Fruit fly (Drosophila melanogaster) whole organism, embryonic: ENCODE results near the gene CG1628.

Experiments used
- Aef1 ChIP-seq: fragments of 200-800 bp; sonication (Bioruptor generic); IDR thresholded peaks from 3 replicates; pipeline ENCODE4 v1.3.6; 2022; ENCODE audit warnings: missing biosample characterization, missing genetic modification characterization
- CG10979 ChIP-seq: fragments of 200-800 bp; sonication (Bioruptor generic); optimal IDR thresholded peaks from 2 replicates; lab custom pipeline; 2018; ENCODE audit warnings: missing biosample characterization, mild to moderate bottlenecking, missing genetic modification characterization, moderate library complexity
- CG12219 ChIP-seq: fragments of 200-800 bp; sonication (Bioruptor generic); optimal IDR thresholded peaks from 3 replicates; lab custom pipeline; 2018; ENCODE audit warnings: missing biosample characterization, mild to moderate bottlenecking, missing genetic modification characterization
- CG13287 ChIP-seq: fragments of 200-800 bp; sonication (Bioruptor generic); IDR thresholded peaks from 2 replicates; pipeline ENCODE4 v1.3.6; 2022; ENCODE audit warnings: missing biosample characterization, missing genetic modification characterization; ENCODE audit not compliant: partially characterized antibody
- CG14441 ChIP-seq: fragments of 200-800 bp; sonication (Bioruptor generic); IDR thresholded peaks from 2 replicates; pipeline ENCODE4 v1.3.6; 2022; ENCODE audit warnings: missing biosample characterization, missing genetic modification characterization
- CG14860 ChIP-seq: fragments of 200-800 bp; sonication (Bioruptor generic); IDR thresholded peaks from 3 replicates; pipeline ENCODE4 v1.3.6; 2022; ENCODE audit warnings: missing biosample characterization, missing genetic modification characterization; ENCODE audit not compliant: partially characterized antibody
- CG1603 ChIP-seq: fragments of 200-800 bp; sonication (Bioruptor generic); optimal IDR thresholded peaks from 2 replicates; lab custom pipeline; 2019; ENCODE audit warnings: missing biosample characterization, mild to moderate bottlenecking, missing genetic modification characterization, moderate library complexity
- CG17385 ChIP-seq: fragments of 200-800 bp; sonication (Bioruptor generic); optimal IDR thresholded peaks from 3 replicates; lab custom pipeline; 2018; ENCODE audit warnings: missing biosample characterization, mild to moderate bottlenecking, missing genetic modification characterization
- CG1832 ChIP-seq: fragments of 200-800 bp; sonication (Bioruptor generic); optimal IDR thresholded peaks from 2 replicates; lab custom pipeline; 2017; ENCODE audit warnings: missing biosample characterization, mild to moderate bottlenecking, missing genetic modification characterization, inconsistent platforms
- CG2712 ChIP-seq: fragments of 200-800 bp; optimal IDR thresholded peaks from 3 replicates; lab custom pipeline; 2019; ENCODE audit warnings: missing biosample characterization, mild to moderate bottlenecking, missing genetic modification characterization, moderate library complexity
- CG32532 ChIP-seq: fragments of 200-800 bp; sonication (Bioruptor generic); IDR thresholded peaks from 2 replicates; pipeline ENCODE4 v1.3.6; 2022; ENCODE audit warnings: missing biosample characterization, missing genetic modification characterization
- CG3281 ChIP-seq: fragments of 200-800 bp; sonication (Bioruptor generic); optimal IDR thresholded peaks from 3 replicates; lab custom pipeline; 2017; ENCODE audit warnings: missing biosample characterization, mild to moderate bottlenecking, missing genetic modification characterization
- CG34376 ChIP-seq: fragments of 200-800 bp; sonication (Bioruptor generic); optimal IDR thresholded peaks from 2 replicates; lab custom pipeline; 2018; ENCODE audit warnings: missing biosample characterization, mild to moderate bottlenecking, missing genetic modification characterization
- CG4328 ChIP-seq: fragments of 200-800 bp; sonication (Bioruptor generic); optimal IDR thresholded peaks from 3 replicates; lab custom pipeline; 2017; ENCODE audit warnings: missing biosample characterization, missing genetic modification reagents, missing genetic modification characterization
- CG4404 ChIP-seq: fragments of 200-800 bp; sonication (Bioruptor generic); IDR thresholded peaks from 2 replicates; pipeline ENCODE4 v1.3.6; 2022; ENCODE audit warnings: missing biosample characterization, missing genetic modification characterization
- CG5180 ChIP-seq: fragments of 200-800 bp; sonication (Bioruptor generic); optimal IDR thresholded peaks from 3 replicates; lab custom pipeline; 2017; ENCODE audit warnings: missing biosample characterization, missing genetic modification characterization, mild to moderate bottlenecking, moderate library complexity, missing genetic modification reagents
- CG8281 ChIP-seq: fragments of 200-800 bp; sonication (Bioruptor generic); optimal IDR thresholded peaks from 2 replicates; lab custom pipeline; 2018; ENCODE audit warnings: missing biosample characterization, mild to moderate bottlenecking, missing genetic modification characterization, moderate library complexity
- CG8478 ChIP-seq: fragments of >200 bp; optimal IDR thresholded peaks from 2 replicates; lab custom pipeline; 2018
- CG9215 ChIP-seq: fragments of 200-800 bp; sonication (Bioruptor generic); IDR thresholded peaks from 2 replicates; pipeline ENCODE4 v1.3.6; 2022; ENCODE audit warnings: missing biosample characterization, missing genetic modification characterization
- Dll ChIP-seq: fragments of 200-800 bp; sonication (Bioruptor generic); IDR thresholded peaks from 4 replicates; pipeline ENCODE4 v1.3.6; 2022; ENCODE audit warnings: missing biosample characterization, missing genetic modification characterization; ENCODE audit not compliant: partially characterized antibody
- Dp ChIP-seq: fragments of 200-800 bp; sonication (Bioruptor generic); optimal IDR thresholded peaks from 2 replicates; lab custom pipeline; 2018; ENCODE audit warnings: missing biosample characterization, mild to moderate bottlenecking, missing genetic modification characterization, moderate library complexity
- Eip74EF ChIP-seq, 2 experiments: fragments of 200-800 bp in 1 of 2; fragments of >200 bp in 1 of 2; sonication (Bioruptor generic) in 1 of 2; optimal IDR thresholded peaks; 2 replicates each; lab custom pipeline; 2017 to 2019; ENCODE audit warnings: missing biosample characterization in 2 of 2, missing genetic modification characterization in 2 of 2, mild to moderate bottlenecking in 1 of 2, moderate library complexity in 1 of 2
- Fer3 ChIP-seq: fragments of 200-800 bp; sonication (Bioruptor generic); optimal IDR thresholded peaks from 2 replicates; lab custom pipeline; 2018; ENCODE audit warnings: missing biosample characterization, mild to moderate bottlenecking, missing genetic modification characterization, moderate library complexity
- H15 ChIP-seq: fragments of 200-800 bp; sonication (Bioruptor generic); IDR thresholded peaks from 3 replicates; pipeline ENCODE4 v1.3.6; 2022; ENCODE audit warnings: missing biosample characterization, missing genetic modification characterization
- Hmx ChIP-seq: fragments of 200-800 bp; sonication (Bioruptor generic); optimal IDR thresholded peaks from 2 replicates; lab custom pipeline; 2016; ENCODE audit warnings: missing biosample characterization, missing genetic modification characterization
- NC2β ChIP-seq: fragments of 200-800 bp; sonication (Bioruptor generic); optimal IDR thresholded peaks from 2 replicates; lab custom pipeline; 2016; ENCODE audit warnings: missing biosample characterization, missing genetic modification characterization
- Ptx1 ChIP-seq: fragments of 200-800 bp; sonication (Bioruptor generic); IDR thresholded peaks from 2 replicates; pipeline ENCODE4 v1.3.6; 2022; ENCODE audit warnings: missing biosample characterization, missing genetic modification characterization
- Rx ChIP-seq: fragments of 200-800 bp; sonication (Bioruptor generic); IDR thresholded peaks from 2 replicates; pipeline ENCODE4 v1.3.6; 2022; ENCODE audit warnings: missing biosample characterization, missing genetic modification characterization
- Sox100B ChIP-seq: fragments of 200-800 bp; sonication (Bioruptor generic); optimal IDR thresholded peaks from 3 replicates; lab custom pipeline; 2018; ENCODE audit warnings: missing biosample characterization, mild to moderate bottlenecking, missing genetic modification characterization
- Sox102F ChIP-seq: fragments of 200-800 bp; sonication (Bioruptor generic); optimal IDR thresholded peaks from 2 replicates; lab custom pipeline; 2018; ENCODE audit warnings: missing biosample characterization, mild to moderate bottlenecking, missing genetic modification characterization, moderate library complexity
- ap ChIP-seq: fragments of 200-800 bp; sonication (Bioruptor generic); IDR thresholded peaks from 2 replicates; pipeline ENCODE4 v1.3.6; 2022; ENCODE audit warnings: missing biosample characterization, missing genetic modification characterization
- az2 ChIP-seq: fragments of 200-800 bp; sonication (Bioruptor generic); optimal IDR thresholded peaks from 3 replicates; lab custom pipeline; 2016; ENCODE audit warnings: missing biosample characterization, missing genetic modification characterization
- bab2 ChIP-seq: fragments of 200-800 bp; sonication (Bioruptor generic); optimal IDR thresholded peaks from 2 replicates; lab custom pipeline; 2016; ENCODE audit warnings: missing biosample characterization, missing genetic modification characterization
- bcd ChIP-seq: fragments of 200-800 bp; sonication (Bioruptor generic); optimal IDR thresholded peaks from 2 replicates; lab custom pipeline; 2017; ENCODE audit warnings: missing biosample characterization, mild to moderate bottlenecking, missing genetic modification characterization
- bowl ChIP-seq: fragments of 200-800 bp; sonication (Bioruptor generic); IDR thresholded peaks from 2 replicates; pipeline ENCODE4 v1.3.6; 2022; ENCODE audit warnings: missing biosample characterization, missing genetic modification characterization
- esg ChIP-seq: fragments of 200-800 bp; sonication (Bioruptor generic); conservative IDR thresholded peaks from 2 replicates; pipeline ENCODE4 v1.3.6; 2022; ENCODE audit warnings: missing biosample characterization, missing genetic modification characterization
- fru ChIP-seq: fragments of >200 bp; optimal IDR thresholded peaks from 2 replicates; lab custom pipeline; 2017
- gt ChIP-seq: fragments of 200-800 bp; sonication (Bioruptor generic); IDR thresholded peaks from 2 replicates; pipeline ENCODE4 v1.3.6; 2022; ENCODE audit warnings: missing biosample characterization, missing genetic modification characterization
- her ChIP-seq: fragments of 200-800 bp; sonication (Bioruptor generic); optimal IDR thresholded peaks from 2 replicates; lab custom pipeline; 2016; ENCODE audit warnings: missing biosample characterization, missing genetic modification characterization
- ind ChIP-seq: fragments of 200-800 bp; sonication (Bioruptor generic); optimal IDR thresholded peaks from 3 replicates; lab custom pipeline; 2016; ENCODE audit warnings: missing biosample characterization, missing genetic modification characterization
- insv ChIP-seq, 2 experiments: fragments of 200-800 bp; sonication (Bioruptor generic); optimal IDR thresholded peaks; 3 replicates each; lab custom pipeline; 2016 to 2018; ENCODE audit warnings: missing biosample characterization in 2 of 2, missing genetic modification characterization in 2 of 2
- kah ChIP-seq: fragments of 200-800 bp; sonication (Bioruptor generic); optimal IDR thresholded peaks from 2 replicates; lab custom pipeline; 2018; ENCODE audit warnings: missing biosample characterization, mild to moderate bottlenecking, missing genetic modification characterization
- kay ChIP-seq: fragments of 200-800 bp; sonication (Bioruptor generic); optimal IDR thresholded peaks from 2 replicates; lab custom pipeline; 2016; ENCODE audit warnings: missing biosample characterization, missing genetic modification characterization
- lilli ChIP-seq: fragments of 200-800 bp; sonication (Bioruptor generic); optimal IDR thresholded peaks from 3 replicates; lab custom pipeline; 2016; ENCODE audit warnings: missing biosample characterization, missing genetic modification characterization
- oc ChIP-seq: fragments of 200-800 bp; sonication (Bioruptor generic); optimal IDR thresholded peaks from 2 replicates; lab custom pipeline; 2018; ENCODE audit warnings: missing biosample characterization, mild to moderate bottlenecking, missing genetic modification characterization, moderate library complexity
- onecut ChIP-seq: fragments of 200-800 bp; sonication (Bioruptor generic); IDR thresholded peaks from 2 replicates; pipeline ENCODE4 v1.3.6; 2022; ENCODE audit warnings: missing biosample characterization, missing genetic modification characterization
- psq ChIP-seq: fragments of 200-800 bp; sonication (Bioruptor generic); optimal IDR thresholded peaks from 2 replicates; lab custom pipeline; 2017; ENCODE audit warnings: missing biosample characterization, missing genetic modification characterization
- tin ChIP-seq: fragments of 200-800 bp; sonication (Bioruptor generic); optimal IDR thresholded peaks from 3 replicates; lab custom pipeline; 2016; ENCODE audit warnings: missing biosample characterization, missing genetic modification characterization
- vvl ChIP-seq: fragments of 200-800 bp; sonication (Bioruptor generic); IDR thresholded peaks from 2 replicates; pipeline ENCODE4 v1.3.6; 2022; ENCODE audit warnings: missing biosample characterization, missing genetic modification characterization

The CG1628 gene

DNA sequence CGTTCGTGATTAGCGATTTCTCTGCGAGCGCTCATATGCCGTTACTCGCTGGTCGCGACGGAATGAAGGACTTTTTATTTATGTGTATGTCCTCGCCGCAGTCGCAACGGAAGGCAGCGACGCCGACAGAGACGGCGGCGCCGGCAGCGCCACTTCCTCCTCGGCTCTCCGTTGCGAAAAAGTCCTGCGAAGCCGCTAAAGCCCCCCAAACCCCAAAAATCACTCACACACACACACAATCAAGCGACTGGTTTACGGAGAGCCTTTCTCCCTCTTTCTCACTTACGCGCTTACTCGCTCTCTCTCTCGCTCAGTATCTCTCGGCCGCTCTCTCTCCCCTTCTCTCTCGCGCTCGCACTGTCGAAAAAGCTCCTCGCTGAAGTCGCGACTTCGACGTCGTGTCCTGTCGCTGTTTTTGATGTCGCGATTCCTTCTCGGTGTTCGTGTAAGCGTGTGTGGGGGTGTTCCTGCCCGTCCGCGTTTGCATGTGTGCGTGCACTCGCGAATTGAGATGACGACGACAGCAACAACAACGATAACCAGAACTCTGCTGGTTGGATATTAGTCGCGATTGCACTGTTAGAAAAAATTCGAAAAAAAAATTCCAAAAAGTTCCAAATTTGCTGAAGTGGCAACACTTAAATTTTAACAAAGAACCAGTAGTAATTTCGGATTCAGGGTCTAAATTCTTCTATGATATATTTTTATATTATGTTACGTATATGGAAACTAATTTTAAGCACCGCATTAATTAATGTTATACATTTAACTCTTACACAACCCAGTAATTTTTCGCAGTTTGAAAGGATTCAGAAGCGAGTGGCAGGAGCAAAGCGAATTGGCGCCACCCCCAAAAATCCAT lies 17.9 kb upstream of the CG1628 start, which contains the start of gene CG43347 (continued):
- TF ChIP-seq Ptx1 (GFP tag; lab: Robert Waterston, UW) (peak; percentile 66), CG5180 (peak; percentile 55), kah (GFP tag; lab: Kevin White, UChicago) (peak; percentile 11), bcd (peak; percentile 66), Dp (GFP tag; lab: Kevin White, UChicago) (no peak), CG17385 (peak; percentile 63), gt (GFP tag; lab: Robert Waterston, UW) (no peak), CG13287 (GFP tag; lab: Robert Waterston, UW) (no peak), ap (GFP tag; lab: Robert Waterston, UW) (0 out of 2 replicates have a peak, but pooled peaks have one; percentile 38), CG14860 (GFP tag; lab: Robert Waterston, UW) (no peak), fru (lab: Kevin White, UChicago) (no peak), ind (GFP tag; lab: Kevin White, UChicago) (peak; percentile 56), Eip74EF (GFP tag; optimal IDR thresholded peaks at IDR 0.05; lab: Kevin White, UChicago) (peak in 1 of 2 experiments; percentile 51), CG3281 (peak; percentile 82), CG1832 (GFP tag; lab: Kevin White, UChicago) (peak; percentile 75), Dll (GFP tag; lab: Robert Waterston, UW) (no peak), az2 (GFP tag; lab: Kevin White, UChicago) (peak; percentile 53), CG34376 (GFP tag; lab: Kevin White, UChicago) (peak; percentile 82), tin (GFP tag; lab: Kevin White, UChicago) (peak; percentile 58), CG14441 (GFP tag; lab: Robert Waterston, UW) (peak; percentile 41; the same call in 1 of the 2 replicates), Sox102F (GFP tag; lab: Kevin White, UChicago) (peak; percentile 75), CG8478 (lab: Kevin White, UChicago) (no peak), Rx (GFP tag; lab: Robert Waterston, UW) (0 out of 2 replicates have a peak, but pooled peaks have one; percentile 18), NC2β (GFP tag; lab: Kevin White, UChicago) (no peak), esg (peak; percentile 41; the same call in 1 of the 2 replicates), CG9215 (GFP tag; lab: Robert Waterston, UW) (peak; percentile 66), Aef1 (peak; percentile 32; the same call in 1 of the 3 replicates), lilli (GFP tag; lab: Kevin White, UChicago) (peak; percentile 59), bowl (GFP tag; lab: Robert Waterston, UW) (no peak), CG32532 (GFP tag; lab: Robert Waterston, UW) (peak; percentile 33; the same call in 1 of the 2 replicates), CG4328 (GFP tag; lab: Kevin White, UChicago) (peak; percentile 61), Hmx (GFP tag; lab: Kevin White, UChicago) (no peak), CG12219 (GFP tag; lab: Kevin White, UChicago) (peak; percentile 52), oc (tag; lab: Kevin White, UChicago) (peak; percentile 30), Fer3 (tag; lab: Kevin White, UChicago) (peak; percentile 76), CG2712 (tag; lab: Kevin White, UChicago) (peak; percentile 71), H15 (GFP tag; lab: Robert Waterston, UW) (0 out of 3 replicates have a peak, but pooled peaks have one; percentile 43), CG4404 (GFP tag; lab: Robert Waterston, UW) (peak; percentile 39; the same call in 1 of the 2 replicates), bab2 (peak; percentile 25), CG8281 (tag; lab: Kevin White, UChicago) (peak; percentile 19), her (GFP tag; lab: Kevin White, UChicago) (no peak), CG1603 (tag; lab: Kevin White, UChicago) (peak; percentile 10), kay (no peak), psq (GFP tag; lab: Kevin White, UChicago) (no peak), CG10979 (tag; lab: Kevin White, UChicago) (peak; percentile 69), Sox100B (GFP tag; lab: Kevin White, UChicago) (no peak), onecut (GFP tag; lab: Robert Waterston, UW) (peak; percentile 42; the same call in 1 of the 2 replicates), insv (GFP tag; optimal IDR thresholded peaks at IDR 0.05; lab: Kevin White, UChicago) (peak in 1 of 2 experiments; percentile 9), vvl (peak; percentile 55)
